Worm (Caenorhabditis elegans) whole organism, young adult: ENCODE data around the gene clec-122.
A peak's percentile ranks its signal among the peaks of the same experiment; 100 is the strongest.

Source experiments
- B0019.2 ChIP-seq: fragments of 200-800 bp; sonication (Bioruptor generic); conservative IDR thresholded peaks from 2 replicates; pipeline ENCODE4 v1.3.6; 2022; ENCODE audit warnings: missing genetic modification reagents, missing genetic modification characterization, missing compliant biosample characterization
- B0035.1 ChIP-seq: sonication (generic microtip); optimal IDR thresholded peaks from 2 replicates; lab custom pipeline; 2016; ENCODE audit warnings: missing genetic modification characterization, mild to moderate bottlenecking, missing compliant biosample characterization, missing genotype, missing genetic modification reagents
- B0261.1 ChIP-seq: sonication (generic microtip); optimal IDR thresholded peaks from 2 replicates; lab custom pipeline; 2016; ENCODE audit warnings: mild to moderate bottlenecking, missing genetic modification characterization, moderate library complexity, missing compliant biosample characterization
- F22D6.2 ChIP-seq: sonication (generic microtip); optimal IDR thresholded peaks from 2 replicates; lab custom pipeline; 2016; ENCODE audit warnings: mild to moderate bottlenecking, missing genetic modification characterization, missing compliant biosample characterization
- F33H1.4 ChIP-seq: fragments of 200-800 bp; sonication (Bioruptor generic); IDR thresholded peaks from 2 replicates; pipeline ENCODE4 v1.3.6; 2022; ENCODE audit warnings: missing genetic modification reagents, missing genetic modification characterization, missing compliant biosample characterization
- F52B5.7 ChIP-seq: sonication (generic microtip); optimal IDR thresholded peaks from 2 replicates; lab custom pipeline; 2016; ENCODE audit warnings: mild to moderate bottlenecking, missing genetic modification characterization, missing compliant biosample characterization
- F57A8.1 ChIP-seq: fragments of 200-800 bp; sonication (Bioruptor generic); optimal IDR thresholded peaks from 2 replicates; lab custom pipeline; 2018; ENCODE audit warnings: mild to moderate bottlenecking, missing genetic modification characterization, moderate library complexity, missing compliant biosample characterization
- F57C9.4 ChIP-seq: sonication (generic microtip); optimal IDR thresholded peaks from 2 replicates; lab custom pipeline; 2017; ENCODE audit warnings: mild to moderate bottlenecking, missing genetic modification characterization, missing compliant biosample characterization
- Y56A3A.18 ChIP-seq: fragments of 200-800 bp; sonication (Bioruptor generic); IDR thresholded peaks from 2 replicates; pipeline ENCODE4 v1.3.6; 2022; ENCODE audit warnings: missing genetic modification reagents, missing genetic modification characterization, missing compliant biosample characterization
- Y79H2A.3 ChIP-seq: fragments of 200-800 bp; sonication (Bioruptor generic); conservative IDR thresholded peaks from 2 replicates; pipeline ENCODE4 v1.3.6; 2022; ENCODE audit warnings: missing genetic modification reagents, missing genetic modification characterization, missing compliant biosample characterization
- ama-1 ChIP-seq, 3 experiments: fragments of 150-350 bp in 1 of 3; sonication (generic microtip) in 2 of 3; optimal IDR thresholded peaks; 2 replicates each; lab custom pipeline; 2014 to 2018; ENCODE audit warnings: missing biosample characterization in 2 of 3, missing genetic modification characterization in 2 of 3, missing genetic modification reagents in 2 of 3
- atf-7 ChIP-seq: sonication (generic microtip); optimal IDR thresholded peaks from 2 replicates; lab custom pipeline; 2017; ENCODE audit warnings: mild to moderate bottlenecking, missing genetic modification characterization, missing compliant biosample characterization
- athp-1 ChIP-seq: sonication (generic microtip); optimal IDR thresholded peaks from 2 replicates; lab custom pipeline; 2017; ENCODE audit warnings: mild to moderate bottlenecking, missing genetic modification characterization, missing compliant biosample characterization
- attf-3 ChIP-seq: fragments of 200-800 bp; sonication (Bioruptor generic); conservative IDR thresholded peaks from 2 replicates; pipeline ENCODE4 v1.3.6; 2022; ENCODE audit warnings: missing genetic modification reagents, missing genetic modification characterization, missing compliant biosample characterization
- attf-5 ChIP-seq: fragments of 200-800 bp; sonication (Bioruptor generic); optimal IDR thresholded peaks from 2 replicates; lab custom pipeline; 2018; ENCODE audit warnings: mild to moderate bottlenecking, missing genetic modification characterization, missing compliant biosample characterization
- ccch-3 ChIP-seq: fragments of 200-800 bp; sonication (Bioruptor generic); optimal IDR thresholded peaks from 2 replicates; lab custom pipeline; 2018; ENCODE audit warnings: mild to moderate bottlenecking, missing genetic modification characterization, missing compliant biosample characterization
- cebp-1 ChIP-seq, 2 experiments: fragments of 200-800 bp in 1 of 2; sonication (Bioruptor generic) in 1 of 2; sonication (generic microtip) in 1 of 2; IDR thresholded peaks in 1 of 2; optimal IDR thresholded peaks in 1 of 2; 2 replicates each; pipeline versions ENCODE4 v1.3.6 to Lab custom; 2017 to 2022; ENCODE audit warnings: missing compliant biosample characterization in 2 of 2, missing genetic modification characterization in 2 of 2, mild to moderate bottlenecking in 1 of 2, missing genetic modification reagents in 1 of 2, moderate library complexity in 1 of 2
- cebp-2 ChIP-seq: fragments of 200-800 bp; sonication (Bioruptor generic); IDR thresholded peaks from 2 replicates; pipeline ENCODE4 v1.3.6; 2022; ENCODE audit warnings: missing genetic modification characterization, missing compliant biosample characterization
- ceh-58 ChIP-seq: fragments of 200-800 bp; sonication (Bioruptor generic); IDR thresholded peaks from 2 replicates; pipeline ENCODE4 v1.3.6; 2022; ENCODE audit warnings: missing genetic modification characterization, missing compliant biosample characterization
- ceh-79 ChIP-seq: sonication (generic microtip); optimal IDR thresholded peaks from 2 replicates; lab custom pipeline; 2017; ENCODE audit warnings: mild to moderate bottlenecking, missing genetic modification characterization, missing compliant biosample characterization
- die-1 ChIP-seq: sonication (generic microtip); optimal IDR thresholded peaks from 2 replicates; lab custom pipeline; 2016; ENCODE audit warnings: missing genotype, mild to moderate bottlenecking, missing genetic modification characterization, missing compliant biosample characterization
- efl-1 ChIP-seq: fragments of 150-350 bp; optimal IDR thresholded peaks from 2 replicates; lab custom pipeline; 2014; ENCODE audit warnings: missing biosample characterization, missing genetic modification reagents, missing genetic modification characterization
- egrh-3 ChIP-seq: fragments of 200-800 bp; sonication (Bioruptor generic); IDR thresholded peaks from 2 replicates; pipeline ENCODE4 v1.3.6; 2022; ENCODE audit warnings: missing genetic modification reagents, missing genetic modification characterization, missing compliant biosample characterization
- ets-4 ChIP-seq: fragments of 200-800 bp; sonication (Bioruptor generic); optimal IDR thresholded peaks from 2 replicates; lab custom pipeline; 2018; ENCODE audit warnings: mild to moderate bottlenecking, missing genetic modification characterization, missing compliant biosample characterization
- hlh-26 ChIP-seq: fragments of 200-800 bp; sonication (Bioruptor generic); conservative IDR thresholded peaks from 2 replicates; pipeline ENCODE4 v1.3.6; 2022; ENCODE audit warnings: missing genetic modification reagents, missing genetic modification characterization, missing compliant biosample characterization
- hrde-1 ChIP-seq: sonication (generic microtip); optimal IDR thresholded peaks from 2 replicates; lab custom pipeline; 2016; ENCODE audit warnings: missing genetic modification characterization, mild to moderate bottlenecking, missing compliant biosample characterization, moderate library complexity, missing genotype, missing genetic modification reagents, borderline replicate concordance
- let-526 ChIP-seq: fragments of 200-800 bp; sonication (Bioruptor generic); IDR thresholded peaks from 2 replicates; pipeline ENCODE4 v1.3.6; 2022; ENCODE audit warnings: missing genetic modification reagents, missing genetic modification characterization, missing compliant biosample characterization
- madf-3 ChIP-seq: fragments of 200-800 bp; sonication (Bioruptor generic); IDR thresholded peaks from 2 replicates; pipeline ENCODE4 v1.3.6; 2022; ENCODE audit warnings: missing genetic modification reagents, missing genetic modification characterization, missing compliant biosample characterization
- mel-28 ChIP-seq: sonication (generic microtip); optimal IDR thresholded peaks from 2 replicates; lab custom pipeline; 2016; ENCODE audit warnings: borderline replicate concordance, mild to moderate bottlenecking, missing genetic modification characterization, missing compliant biosample characterization
- nfya-1 ChIP-seq: sonication (generic microtip); optimal IDR thresholded peaks from 2 replicates; lab custom pipeline; 2017; ENCODE audit warnings: antibody characterized with exemption, missing compliant biosample characterization, missing genetic modification characterization, borderline replicate concordance; ENCODE audit not compliant: insufficient read depth
- nfya-2 ChIP-seq: fragments of 200-800 bp; sonication (Bioruptor generic); IDR thresholded peaks from 2 replicates; pipeline ENCODE4 v1.3.6; 2022; ENCODE audit warnings: missing genetic modification reagents, missing genetic modification characterization, missing compliant biosample characterization
- nhr-90 ChIP-seq: sonication (generic microtip); optimal IDR thresholded peaks from 2 replicates; lab custom pipeline; 2016; ENCODE audit warnings: missing genotype, mild to moderate bottlenecking, missing genetic modification characterization, missing compliant biosample characterization
- repo-1 ChIP-seq: sonication (generic microtip); optimal IDR thresholded peaks from 2 replicates; lab custom pipeline; 2017; ENCODE audit warnings: mild to moderate bottlenecking, missing genetic modification characterization, missing compliant biosample characterization
- rpc-1 ChIP-seq, 2 experiments: fragments of 150-350 bp in 1 of 2; sonication (generic microtip) in 1 of 2; optimal IDR thresholded peaks; 2 replicates each; lab custom pipeline; 2014 to 2018; ENCODE audit warnings: missing biosample characterization in 1 of 2, missing genetic modification characterization in 1 of 2, missing genetic modification reagents in 1 of 2, missing genotype in 1 of 2
- sdz-38 ChIP-seq: sonication (generic microtip); optimal IDR thresholded peaks from 2 replicates; lab custom pipeline; 2016; ENCODE audit warnings: missing genotype, missing genetic modification characterization, missing compliant biosample characterization
- snpc-1.3 ChIP-seq: sonication (generic microtip); optimal IDR thresholded peaks from 2 replicates; lab custom pipeline; 2017; ENCODE audit warnings: missing genetic modification characterization, mild to moderate bottlenecking, missing compliant biosample characterization, antibody characterized with exemption, moderate library complexity, missing genotype, missing genetic modification reagents; ENCODE audit not compliant: insufficient read depth
- snpc-3.4 ChIP-seq: sonication (generic microtip); optimal IDR thresholded peaks from 2 replicates; lab custom pipeline; 2017; ENCODE audit warnings: missing genetic modification characterization, mild to moderate bottlenecking, missing compliant biosample characterization, antibody characterized with exemption, moderate library complexity, missing genotype, missing genetic modification reagents
- tbp1 ChIP-seq: fragments of 200-800 bp; sonication (Bioruptor generic); optimal IDR thresholded peaks from 2 replicates; lab custom pipeline; 2018; ENCODE audit warnings: mild to moderate bottlenecking, missing genetic modification characterization, missing compliant biosample characterization
- tbx-9 ChIP-seq: sonication (generic microtip); optimal IDR thresholded peaks from 2 replicates; lab custom pipeline; 2016; ENCODE audit warnings: borderline replicate concordance, missing genetic modification characterization, inconsistent platforms, missing compliant biosample characterization
- xnd-1 ChIP-seq: sonication (generic microtip); optimal IDR thresholded peaks from 2 replicates; lab custom pipeline; 2016; ENCODE audit warnings: missing genotype, missing genetic modification reagents, missing genetic modification characterization, missing compliant biosample characterization
- zfh-2 ChIP-seq: fragments of 200-800 bp; sonication (Bioruptor generic); conservative IDR thresholded peaks from 2 replicates; pipeline ENCODE4 v1.3.6; 2022; ENCODE audit warnings: missing genetic modification reagents, missing genetic modification characterization, missing compliant biosample characterization
- zim-3 ChIP-seq: sonication (generic microtip); optimal IDR thresholded peaks from 2 replicates; lab custom pipeline; 2017; ENCODE audit warnings: mild to moderate bottlenecking, missing genetic modification characterization, moderate library complexity, missing compliant biosample characterization
- ztf-18 ChIP-seq: sonication (generic microtip); optimal IDR thresholded peaks from 2 replicates; lab custom pipeline; 2016; ENCODE audit warnings: missing genotype, mild to moderate bottlenecking, missing genetic modification characterization, missing compliant biosample characterization
- ztf-22 ChIP-seq: fragments of 200-800 bp; sonication (Bioruptor generic); optimal IDR thresholded peaks from 2 replicates; lab custom pipeline; 2018; ENCODE audit warnings: mild to moderate bottlenecking, missing genetic modification characterization, moderate library complexity, missing compliant biosample characterization
- ztf-25 ChIP-seq: fragments of 200-800 bp; sonication (Bioruptor generic); IDR thresholded peaks from 2 replicates; pipeline ENCODE4 v1.3.6; 2022; ENCODE audit warnings: missing genetic modification reagents, missing genetic modification characterization, missing compliant biosample characterization
- ztf-26 ChIP-seq: sonication (generic microtip); optimal IDR thresholded peaks from 2 replicates; lab custom pipeline; 2017; ENCODE audit warnings: missing genetic modification characterization, missing compliant biosample characterization

clec-122 gene

DNA sequence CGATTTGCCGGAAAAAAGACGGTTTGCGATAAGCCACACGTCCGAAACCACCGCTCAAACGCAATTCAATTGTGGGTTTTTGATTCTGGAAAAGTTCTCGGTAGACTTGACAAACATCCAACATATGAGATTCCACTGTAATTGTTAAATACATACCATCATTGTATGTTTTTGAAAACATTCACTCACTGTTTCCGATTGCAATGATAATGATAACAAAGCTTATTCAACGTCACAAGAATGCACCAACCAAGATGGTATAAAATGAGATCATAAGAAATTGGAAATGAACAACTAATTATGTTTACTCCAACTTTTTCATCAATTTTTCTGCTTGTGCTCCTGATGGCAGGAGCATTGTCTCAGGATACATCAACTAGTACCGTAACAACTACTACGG, at the start of gene clec-122:
TSS of gene clec-122 (plus strand) at position 301 of the 400 bp plus-strand sequence.
- no peak for TF ChIP-seq hrde-1
- TF ChIP-seq attf-5 (GFP tag; lab: Kevin White, UChicago): no peak
- TF ChIP-seq F57A8.1 (GFP tag; lab: Kevin White, UChicago): no peak
- no peak for TF ChIP-seq Y56A3A.18
- TF ChIP-seq ztf-22 (GFP tag; lab: Kevin White, UChicago): no peak
- no peak for TF ChIP-seq ztf-26 (tag; lab: Kevin White, UChicago)
- TF ChIP-seq cebp-2: no peak
- no peak for TF ChIP-seq snpc-3.4 (tag; lab: Kevin White, UChicago)
- no peak for TF ChIP-seq madf-3 (GFP tag; lab: Robert Waterston, UW)
- no peak for TF ChIP-seq rpc-1 (optimal IDR thresholded peaks at IDR 0.05; lab: Kevin White, UChicago)
- no peak for TF ChIP-seq rpc-1 (tag; optimal IDR thresholded peaks at IDR 0.05; lab: Kevin White, UChicago)
- TF ChIP-seq snpc-1.3 (tag; lab: Kevin White, UChicago): no peak
- TF ChIP-seq hlh-26 (GFP tag; lab: Robert Waterston, UW): no peak
- TF ChIP-seq xnd-1 (tag; lab: Kevin White, UChicago): no peak
- no peak for TF ChIP-seq nhr-90
- TF ChIP-seq ztf-18: no peak
- TF ChIP-seq ceh-58 (GFP tag; lab: Robert Waterston, UW): no peak

ce11 chrII:3056266-3056872, 49.5 kb upstream of the clec-122 start, which contains the start of gene lin-8:
lin-8 (plus strand) TSS chrII:3056822.
- no peak for TF ChIP-seq cebp-1 (GFP tag; IDR thresholded peaks at IDR 0.05; lab: Robert Waterston, UW)
- no peak for TF ChIP-seq cebp-1 (tag; optimal IDR thresholded peaks at IDR 0.05; lab: Kevin White, UChicago)
- no peak for TF ChIP-seq die-1 (tag; lab: Kevin White, UChicago)
- no peak for TF ChIP-seq Y79H2A.3 (GFP tag; lab: Robert Waterston, UW)
- no peak for TF ChIP-seq attf-3
- no peak for TF ChIP-seq nfya-2 (GFP tag; lab: Robert Waterston, UW)
- no peak for TF ChIP-seq atf-7
- no peak for TF ChIP-seq B0035.1 (tag; lab: Kevin White, UChicago)
- no peak for TF ChIP-seq ccch-3
- peak; percentile 54 for TF ChIP-seq athp-1 (tag; lab: Kevin White, UChicago)
- TF ChIP-seq egrh-3 (GFP tag; lab: Robert Waterston, UW): no peak
- TF ChIP-seq ets-4 (GFP tag; lab: Kevin White, UChicago): no peak
- no peak for TF ChIP-seq ztf-18
- TF ChIP-seq ama-1 (optimal IDR thresholded peaks at IDR 0.05; lab: Kevin White, UChicago): no peak
- TF ChIP-seq ama-1 (GFP tag; optimal IDR thresholded peaks at IDR 0.05; lab: Kevin White, UChicago): no peak
- TF ChIP-seq F57C9.4 (tag; lab: Kevin White, UChicago): no peak
- no peak for TF ChIP-seq zfh-2 (GFP tag; lab: Robert Waterston, UW)
- TF ChIP-seq ztf-25 (GFP tag; lab: Robert Waterston, UW): no peak
- peak; percentile 84 for TF ChIP-seq F33H1.4 (GFP tag; lab: Robert Waterston, UW)
- TF ChIP-seq B0019.2 (GFP tag; lab: Robert Waterston, UW): no peak
- TF ChIP-seq ceh-79 (tag; lab: Kevin White, UChicago): no peak
- TF ChIP-seq B0261.1 (tag; lab: Kevin White, UChicago): peak; percentile 2
- TF ChIP-seq zim-3 (tag; lab: Kevin White, UChicago): no peak
- TF ChIP-seq sdz-38: no peak
- TF ChIP-seq repo-1: no peak
- no peak for TF ChIP-seq let-526 (GFP tag; lab: Robert Waterston, UW)
- no peak for TF ChIP-seq efl-1 (GFP tag; lab: Kevin White, UChicago)
- TF ChIP-seq xnd-1 (tag; lab: Kevin White, UChicago): peak; percentile 96
- TF ChIP-seq tbx-9 (tag; lab: Kevin White, UChicago): no peak
- no peak for TF ChIP-seq nfya-1 (tag; lab: Kevin White, UChicago)
- TF ChIP-seq tbp1: peak; percentile 40
- TF ChIP-seq mel-28 (tag; lab: Kevin White, UChicago): no peak
- TF ChIP-seq F22D6.2 (tag; lab: Kevin White, UChicago): no peak
- no peak for TF ChIP-seq F52B5.7
- TF ChIP-seq attf-5 (GFP tag; lab: Kevin White, UChicago): no peak
